Worm (Caenorhabditis elegans): ENCODE results near the gene pqn-75.

DNA sequence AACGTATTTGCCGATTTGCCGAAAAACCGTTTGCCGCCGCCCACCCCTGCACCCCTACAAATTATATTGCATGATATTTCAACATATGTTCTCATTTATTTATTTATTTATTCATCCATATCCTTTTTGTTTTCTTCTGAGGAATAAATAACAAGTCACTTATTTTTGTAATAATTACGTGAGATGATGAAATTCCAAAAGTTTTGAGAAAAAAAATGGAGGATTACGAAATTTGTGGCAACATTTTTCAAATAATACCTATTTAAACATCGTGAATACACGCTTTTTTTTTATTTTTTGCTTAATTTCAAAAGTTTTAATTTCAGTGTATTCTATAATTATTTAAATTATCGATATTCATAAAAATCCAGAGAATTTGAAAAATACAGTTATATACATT, 24.8 kb downstream of the pqn-75 start:
- TF ChIP-seq ets-4 (GFP tag; optimal IDR thresholded peaks at IDR 0.05) = no peak
- TF ChIP-seq K11D2.4 (GFP tag; IDR thresholded peaks at IDR 0.05) = no peak
- no peak for TF ChIP-seq rpc-1 (optimal IDR thresholded peaks at IDR 0.05)
- no peak for TF ChIP-seq rpc-1 (tag; optimal IDR thresholded peaks at IDR 0.05)
- TF ChIP-seq nfya-1 (tag; optimal IDR thresholded peaks at IDR 0.05; ENCODE audit: borderline replicate concordance, insufficient read depth) = no peak
- no peak for TF ChIP-seq pha-4 (tag; optimal IDR thresholded peaks at IDR 0.05)
- TF ChIP-seq unc-130 (GFP tag; optimal IDR thresholded peaks at IDR 0.05) = no peak
- no peak for TF ChIP-seq B0035.1 (tag; optimal IDR thresholded peaks at IDR 0.05)
- no peak for TF ChIP-seq B0261.1 (tag; optimal IDR thresholded peaks at IDR 0.05)
- TF ChIP-seq sea-2 (GFP tag; IDR thresholded peaks at IDR 0.05) = no peak
- TF ChIP-seq zfh-2 (GFP tag; conservative IDR thresholded peaks at IDR 0.05) = no peak
- no peak for TF ChIP-seq atf-7 (tag; optimal IDR thresholded peaks at IDR 0.05)
- TF ChIP-seq F23B12.7 (tag; optimal IDR thresholded peaks at IDR 0.05; ENCODE audit: insufficient read depth) = no peak

All from whole organism, young adult.